Fruit fly (Drosophila melanogaster) whole organism, embryonic: ENCODE results near the gene CG8379.

Experiments used
- Adf1 ChIP-seq: fragments of 200-800 bp; sonication (Bioruptor generic); IDR thresholded peaks from 2 replicates; pipeline ENCODE4 v1.3.6; 2022; ENCODE audit warnings: missing biosample characterization, missing genetic modification characterization
- Awh ChIP-seq: fragments of 200-800 bp; sonication (Bioruptor generic); IDR thresholded peaks from 2 replicates; pipeline ENCODE4, ENCODE4 v1.3.6; 2022; ENCODE audit warnings: missing biosample characterization, missing genetic modification characterization
- B-H2 ChIP-seq: fragments of 200-800 bp; sonication (Bioruptor generic); optimal IDR thresholded peaks from 2 replicates; lab custom pipeline; 2018; ENCODE audit warnings: missing biosample characterization, mild to moderate bottlenecking, missing genetic modification characterization
- CG10267 ChIP-seq: fragments of 200-800 bp; sonication (Bioruptor generic); optimal IDR thresholded peaks from 2 replicates; lab custom pipeline; 2018; ENCODE audit warnings: missing biosample characterization, mild to moderate bottlenecking, missing genetic modification characterization, moderate library complexity
- CG11398 ChIP-seq: fragments of 200-800 bp; sonication (Bioruptor generic); optimal IDR thresholded peaks from 2 replicates; lab custom pipeline; 2016; ENCODE audit warnings: missing biosample characterization, missing genetic modification characterization
- CG12391 ChIP-seq: fragments of 200-800 bp; sonication (Bioruptor generic); optimal IDR thresholded peaks from 3 replicates; lab custom pipeline; 2018; ENCODE audit warnings: missing biosample characterization, mild to moderate bottlenecking, missing genetic modification characterization, moderate library complexity
- CG17912 ChIP-seq: fragments of 200-800 bp; sonication (Bioruptor generic); optimal IDR thresholded peaks from 2 replicates; lab custom pipeline; 2018; ENCODE audit warnings: missing biosample characterization, mild to moderate bottlenecking, missing genetic modification characterization
- CG18619 ChIP-seq: fragments of 200-800 bp; sonication (Bioruptor generic); optimal IDR thresholded peaks from 3 replicates; lab custom pipeline; 2017; ENCODE audit warnings: missing biosample characterization, mild to moderate bottlenecking, missing genetic modification characterization
- CG2120 ChIP-seq: fragments of 200-800 bp; sonication (Bioruptor generic); optimal IDR thresholded peaks from 3 replicates; lab custom pipeline; 2016; ENCODE audit warnings: missing biosample characterization, missing genetic modification characterization
- CG32772 ChIP-seq: fragments of 200-800 bp; sonication (Bioruptor generic); IDR thresholded peaks from 2 replicates; pipeline ENCODE4 v1.3.6; 2022; ENCODE audit warnings: missing biosample characterization, missing genetic modification characterization
- CG33557 ChIP-seq: fragments of 200-800 bp; sonication (Bioruptor generic); optimal IDR thresholded peaks from 2 replicates; lab custom pipeline; 2019; ENCODE audit warnings: missing biosample characterization, mild to moderate bottlenecking, missing genetic modification characterization, moderate library complexity
- CG4730 ChIP-seq: fragments of 200-800 bp; sonication (Bioruptor generic); IDR thresholded peaks from 2 replicates; pipeline ENCODE4 v1.3.6; 2022; ENCODE audit warnings: missing biosample characterization, missing genetic modification characterization
- CG4820 ChIP-seq: fragments of 200-800 bp; sonication (Bioruptor generic); optimal IDR thresholded peaks from 3 replicates; lab custom pipeline; 2016; ENCODE audit warnings: missing biosample characterization, missing genetic modification characterization
- CG6254 ChIP-seq: fragments of 200-800 bp; sonication (Bioruptor generic); optimal IDR thresholded peaks from 3 replicates; lab custom pipeline; 2017; ENCODE audit warnings: mild to moderate bottlenecking, missing biosample characterization, missing genetic modification reagents, missing genetic modification characterization
- CG6654 ChIP-seq: fragments of 200-800 bp; sonication (Bioruptor generic); optimal IDR thresholded peaks from 2 replicates; lab custom pipeline; 2017; ENCODE audit warnings: missing biosample characterization, mild to moderate bottlenecking, missing genetic modification characterization
- CG7928 ChIP-seq: fragments of 200-800 bp; sonication (Bioruptor generic); optimal IDR thresholded peaks from 2 replicates; lab custom pipeline; 2017; ENCODE audit warnings: missing biosample characterization, mild to moderate bottlenecking, missing genetic modification characterization
- Dip2 ChIP-seq: fragments of 200-800 bp; sonication (Bioruptor generic); IDR thresholded peaks from 2 replicates; pipeline ENCODE4 v1.3.6; 2022; ENCODE audit warnings: missing biosample characterization, missing genetic modification characterization
- Doc2 ChIP-seq: fragments of 200-800 bp; sonication (Bioruptor generic); IDR thresholded peaks from 2 replicates; pipeline ENCODE4 v1.3.6; 2022; ENCODE audit warnings: missing biosample characterization, missing genetic modification characterization
- Eip74EF ChIP-seq, 2 experiments: fragments of 200-800 bp in 1 of 2; fragments of >200 bp in 1 of 2; sonication (Bioruptor generic) in 1 of 2; optimal IDR thresholded peaks; 2 replicates each; lab custom pipeline; 2017 to 2019; ENCODE audit warnings: missing biosample characterization in 2 of 2, missing genetic modification characterization in 2 of 2, mild to moderate bottlenecking in 1 of 2, moderate library complexity in 1 of 2
- Gsc ChIP-seq: fragments of 200-800 bp; sonication (Bioruptor generic); IDR thresholded peaks from 2 replicates; pipeline ENCODE4 v1.3.6; 2022; ENCODE audit warnings: missing biosample characterization, missing genetic modification characterization
- Gug ChIP-seq: fragments of 200-800 bp; sonication (Bioruptor generic); IDR thresholded peaks from 4 replicates; pipeline ENCODE4 v1.3.6; 2022; ENCODE audit warnings: missing biosample characterization, missing genetic modification characterization
- Jarid2 ChIP-seq: fragments of 200-800 bp; sonication (Bioruptor generic); optimal IDR thresholded peaks from 3 replicates; lab custom pipeline; 2017; ENCODE audit warnings: mild to moderate bottlenecking, missing biosample characterization, missing genetic modification reagents, missing genetic modification characterization
- Mad ChIP-seq: fragments of 200-800 bp; sonication (Bioruptor generic); optimal IDR thresholded peaks from 2 replicates; lab custom pipeline; 2016; ENCODE audit warnings: missing biosample characterization, missing genetic modification characterization
- Max ChIP-seq: fragments of 200-800 bp; sonication (Bioruptor generic); optimal IDR thresholded peaks from 2 replicates; lab custom pipeline; 2016; ENCODE audit warnings: missing biosample characterization, mild to moderate bottlenecking, missing genetic modification characterization
- Med ChIP-seq: fragments of 200-800 bp; sonication (Bioruptor generic); peaks from one replicate; lab custom pipeline; 2016; ENCODE audit warnings: missing biosample characterization, missing genetic modification characterization, mild to moderate bottlenecking, inconsistent platforms, moderate library complexity
- NC2β ChIP-seq: fragments of 200-800 bp; sonication (Bioruptor generic); optimal IDR thresholded peaks from 2 replicates; lab custom pipeline; 2016; ENCODE audit warnings: missing biosample characterization, missing genetic modification characterization
- Oli ChIP-seq: fragments of 200-800 bp; sonication (Bioruptor generic); optimal IDR thresholded peaks from 2 replicates; lab custom pipeline; 2018; ENCODE audit warnings: missing biosample characterization, mild to moderate bottlenecking, missing genetic modification characterization, moderate library complexity
- Opbp ChIP-seq: fragments of 200-800 bp; sonication (Bioruptor generic); IDR thresholded peaks from 3 replicates; pipeline ENCODE4 v1.3.6; 2022; ENCODE audit warnings: missing biosample characterization, missing genetic modification characterization; ENCODE audit not compliant: partially characterized antibody
- Sox100B ChIP-seq: fragments of 200-800 bp; sonication (Bioruptor generic); optimal IDR thresholded peaks from 3 replicates; lab custom pipeline; 2018; ENCODE audit warnings: missing biosample characterization, mild to moderate bottlenecking, missing genetic modification characterization
- Spps ChIP-seq: fragments of 200-800 bp; sonication (Bioruptor generic); optimal IDR thresholded peaks from 2 replicates; lab custom pipeline; 2018; ENCODE audit warnings: missing biosample characterization, mild to moderate bottlenecking, missing genetic modification characterization
- Trl ChIP-seq, 3 experiments: fragments of >200 bp in 2 of 3; fragments of 200-800 bp in 1 of 3; sonication (Bioruptor generic) in 1 of 3; optimal IDR thresholded peaks; 2 replicates in 1 of 3; 3 replicates in 2 of 3; lab custom pipeline; 2016 to 2017; ENCODE audit warnings: missing biosample characterization in 1 of 3, missing genetic modification characterization in 1 of 3
- ash1 ChIP-seq: fragments of 200-800 bp; sonication (Bioruptor generic); optimal IDR thresholded peaks from 2 replicates; lab custom pipeline; 2018; ENCODE audit warnings: missing biosample characterization, mild to moderate bottlenecking, missing genetic modification characterization
- bbx ChIP-seq: fragments of 200-800 bp; sonication (Bioruptor generic); IDR thresholded peaks from 2 replicates; pipeline ENCODE4 v1.3.6; 2022; ENCODE audit warnings: missing biosample characterization, missing genetic modification characterization; ENCODE audit not compliant: partially characterized antibody
- chif ChIP-seq, 2 experiments: fragments of 200-800 bp; sonication (Bioruptor generic); optimal IDR thresholded peaks; 3 replicates each; lab custom pipeline; 2016; ENCODE audit warnings: missing biosample characterization in 2 of 2, missing genetic modification characterization in 2 of 2
- da ChIP-seq: fragments of 200-800 bp; sonication (Bioruptor generic); optimal IDR thresholded peaks from 2 replicates; lab custom pipeline; 2016; ENCODE audit warnings: missing biosample characterization, missing genetic modification characterization
- dan ChIP-seq: fragments of 200-800 bp; sonication (Bioruptor generic); IDR thresholded peaks from 2 replicates; pipeline ENCODE4 v1.3.6; 2022; ENCODE audit warnings: missing biosample characterization, missing genetic modification characterization
- esg ChIP-seq: fragments of 200-800 bp; sonication (Bioruptor generic); conservative IDR thresholded peaks from 2 replicates; pipeline ENCODE4 v1.3.6; 2022; ENCODE audit warnings: missing biosample characterization, missing genetic modification characterization
- fd96Cb ChIP-seq: fragments of 200-800 bp; sonication (Bioruptor generic); optimal IDR thresholded peaks from 2 replicates; lab custom pipeline; 2018; ENCODE audit warnings: missing biosample characterization, mild to moderate bottlenecking, missing genetic modification characterization, moderate library complexity
- gcm ChIP-seq: fragments of 200-800 bp; sonication (Bioruptor generic); optimal IDR thresholded peaks from 2 replicates; lab custom pipeline; 2019; ENCODE audit warnings: missing biosample characterization, mild to moderate bottlenecking, missing genetic modification characterization, moderate library complexity
- h ChIP-seq: fragments of >200 bp; optimal IDR thresholded peaks from 2 replicates; lab custom pipeline; 2017
- nom ChIP-seq: fragments of 200-800 bp; sonication (Bioruptor generic); optimal IDR thresholded peaks from 2 replicates; lab custom pipeline; 2017; ENCODE audit warnings: missing biosample characterization, missing genetic modification characterization, mild to moderate bottlenecking, moderate library complexity, missing genetic modification reagents
- phol ChIP-seq: fragments of 200-800 bp; sonication (Bioruptor generic); optimal IDR thresholded peaks from 3 replicates; lab custom pipeline; 2018; ENCODE audit warnings: missing biosample characterization, mild to moderate bottlenecking, missing genetic modification characterization, moderate library complexity
- row ChIP-seq: fragments of 200-800 bp; sonication (Bioruptor generic); IDR thresholded peaks from 3 replicates; pipeline ENCODE4 v1.3.6; 2022; ENCODE audit warnings: missing biosample characterization, missing genetic modification characterization
- sens ChIP-seq: fragments of 200-800 bp; sonication (Bioruptor generic); peaks from one replicate; lab custom pipeline; 2016; ENCODE audit warnings: missing biosample characterization, missing genetic modification characterization
- sim ChIP-seq: fragments of 200-800 bp; sonication (Bioruptor generic); IDR thresholded peaks from 2 replicates; pipeline ENCODE4 v1.3.6; 2022; ENCODE audit warnings: missing biosample characterization, missing genetic modification characterization
- toy ChIP-seq: fragments of 200-800 bp; sonication (Bioruptor generic); IDR thresholded peaks from 2 replicates; pipeline ENCODE4 v1.3.6; 2022; ENCODE audit warnings: missing biosample characterization, missing genetic modification characterization
- tx ChIP-seq: fragments of 200-800 bp; sonication (Bioruptor generic); optimal IDR thresholded peaks from 2 replicates; lab custom pipeline; 2016; ENCODE audit warnings: missing biosample characterization, missing genetic modification characterization
- usp ChIP-seq: fragments of >200 bp; optimal IDR thresholded peaks from 2 replicates; lab custom pipeline; 2017; ENCODE audit warnings: missing biosample characterization, missing genetic modification characterization
- vvl ChIP-seq: fragments of 200-800 bp; sonication (Bioruptor generic); IDR thresholded peaks from 2 replicates; pipeline ENCODE4 v1.3.6; 2022; ENCODE audit warnings: missing biosample characterization, missing genetic modification characterization
- yki ChIP-seq: fragments of >200 bp; optimal IDR thresholded peaks from 3 replicates; lab custom pipeline; 2018

CG8379 gene

DNA sequence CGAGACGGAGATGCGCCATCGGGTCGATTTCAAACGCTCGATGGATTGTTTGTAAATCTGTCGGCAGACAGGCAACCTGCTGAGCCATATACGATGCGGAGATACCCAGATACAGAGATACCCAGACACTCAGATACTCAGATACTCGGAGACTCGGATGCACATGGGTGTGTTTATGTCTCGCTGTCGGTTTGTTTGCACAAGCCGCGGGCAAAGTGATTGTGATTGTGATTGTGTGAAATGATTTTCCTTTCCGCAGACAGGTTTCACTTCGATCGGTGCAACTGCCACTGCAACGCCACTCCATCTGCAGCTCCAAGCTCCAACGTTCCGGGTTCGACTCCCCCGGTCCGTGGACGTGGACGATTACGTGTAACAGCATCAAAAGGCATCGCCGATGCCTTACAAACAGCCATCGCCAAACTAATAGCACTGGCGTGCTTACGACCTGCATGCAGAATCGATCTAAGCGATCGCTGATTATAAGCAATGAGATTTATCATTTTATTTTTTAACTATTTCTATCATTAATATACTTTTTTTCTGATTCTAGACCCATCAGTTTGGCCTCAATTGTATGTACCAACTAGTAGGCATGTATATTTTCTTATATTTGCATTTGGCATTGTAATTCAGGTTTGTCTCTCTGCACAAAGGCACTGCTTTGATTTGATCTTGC, 35.4 kb upstream of the CG8379 start (continued):
- TF ChIP-seq Oli (tag; lab: Kevin White, UChicago) (peak; percentile 62), chif (GFP tag; optimal IDR thresholded peaks at IDR 0.05; lab: Kevin White, UChicago) (peak in 1 of 2 experiments; percentile 22), fd96Cb (peak; percentile 56), esg (GFP tag; lab: Robert Waterston, UW) (peak; percentile 49), dan (GFP tag; lab: Robert Waterston, UW) (no peak), sim (peak; percentile 56; the same call in 1 of the 2 replicates), CG7928 (GFP tag; lab: Kevin White, UChicago) (no peak), ash1 (no peak), CG33557 (no peak), h (lab: Kevin White, UChicago) (no peak), tx (no peak), CG17912 (GFP tag; lab: Kevin White, UChicago) (no peak), CG11398 (GFP tag; lab: Kevin White, UChicago) (no peak), CG6254 (GFP tag; lab: Kevin White, UChicago) (peak; percentile 58), Eip74EF (GFP tag; optimal IDR thresholded peaks at IDR 0.05; lab: Kevin White, UChicago) (peak in 1 of 2 experiments; percentile 36), CG10267 (tag; lab: Kevin White, UChicago) (peak; percentile 33), toy (GFP tag; lab: Robert Waterston, UW) (no peak), vvl (peak; percentile 86), CG6654 (GFP tag; lab: Kevin White, UChicago) (no peak), bbx (GFP tag; lab: Robert Waterston, UW) (no peak), Max (no peak), Doc2 (no peak), Spps (tag; lab: Kevin White, UChicago) (peak; percentile 30), usp (GFP tag; lab: Kevin White, UChicago) (no peak), phol (tag; lab: Kevin White, UChicago) (peak; percentile 49), CG18619 (GFP tag; lab: Kevin White, UChicago) (no peak), B-H2 (GFP tag; lab: Kevin White, UChicago) (no peak), Med (GFP tag; lab: Kevin White, UChicago) (peak; percentile 13), CG12391 (tag; lab: Kevin White, UChicago) (peak; percentile 43), CG4820 (GFP tag; lab: Kevin White, UChicago) (peak; percentile 31), NC2β (no peak), Awh (GFP tag; lab: Robert Waterston, UW) (no peak; the same call in 1 of the 2 replicates), Adf1 (no peak), Sox100B (GFP tag; lab: Kevin White, UChicago) (peak; percentile 54), CG2120 (GFP tag; lab: Kevin White, UChicago) (no peak), Dip2 (no peak), row (peak; percentile 52)
- TF ChIP-seq, all 482 proteins: peak for 174

DNA sequence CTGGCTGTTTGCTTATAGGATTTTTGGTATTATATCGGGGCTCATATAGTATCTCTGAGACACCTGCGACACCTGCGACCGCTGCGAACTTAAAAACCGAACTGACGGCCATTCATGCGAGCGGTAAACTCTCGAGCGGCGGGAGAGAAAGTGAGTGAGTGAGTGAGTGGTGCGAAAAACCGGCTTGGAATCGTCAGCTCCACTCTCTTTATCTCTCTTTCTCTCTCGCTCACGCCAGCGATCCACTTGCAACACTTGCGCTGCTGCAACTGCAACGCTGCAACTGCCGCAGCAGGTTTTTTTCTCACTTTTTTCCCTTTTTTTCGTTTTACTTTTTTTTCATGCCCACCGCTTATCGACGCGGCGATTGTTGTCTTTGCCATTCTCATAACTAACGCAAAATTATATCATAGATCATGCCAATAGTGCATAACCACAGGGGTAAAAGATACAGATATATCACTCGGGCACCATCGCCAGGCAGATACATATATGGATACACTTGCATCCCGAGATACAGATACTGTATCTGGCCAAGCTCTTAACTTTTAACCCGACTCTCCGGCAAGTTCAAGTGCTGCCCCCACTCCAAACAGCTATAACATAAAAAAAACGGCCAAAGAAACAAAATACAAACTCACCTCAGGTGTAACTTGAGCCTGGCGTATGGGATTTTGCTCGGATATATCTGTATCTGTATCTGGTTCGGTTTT, 31.6 kb upstream of the CG8379 start:
- TF ChIP-seq Trl (optimal IDR thresholded peaks at IDR 0.05; lab: Kevin White, UChicago) (peak; percentile 27 to 80), Trl (GFP tag; optimal IDR thresholded peaks at IDR 0.05; lab: Kevin White, UChicago) (no peak), Jarid2 (peak; percentile 62), CG32772 (GFP tag; lab: Robert Waterston, UW) (peak; percentile 26; the same call in 1 of the 2 replicates), Opbp (GFP tag; lab: Robert Waterston, UW) (0 out of 3 replicates have a peak, but pooled peaks have one; percentile 49), Gug (no peak), Mad (GFP tag; lab: Kevin White, UChicago) (no peak), sens (peak; percentile 60), CG4730 (no peak), da (GFP tag; lab: Kevin White, UChicago) (no peak), nom (GFP tag; lab: Kevin White, UChicago) (peak; percentile 94), yki (peak; percentile 36), gcm (GFP tag; lab: Kevin White, UChicago) (no peak), Med (GFP tag; lab: Kevin White, UChicago) (peak; percentile 62), Gsc (GFP tag; lab: Robert Waterston, UW) (no peak), vvl (peak; percentile 19; the same call in 1 of the 2 replicates)
